Worm (Caenorhabditis elegans): ENCODE measurements around the gene vab-3.

Gene vab-3

DNA sequence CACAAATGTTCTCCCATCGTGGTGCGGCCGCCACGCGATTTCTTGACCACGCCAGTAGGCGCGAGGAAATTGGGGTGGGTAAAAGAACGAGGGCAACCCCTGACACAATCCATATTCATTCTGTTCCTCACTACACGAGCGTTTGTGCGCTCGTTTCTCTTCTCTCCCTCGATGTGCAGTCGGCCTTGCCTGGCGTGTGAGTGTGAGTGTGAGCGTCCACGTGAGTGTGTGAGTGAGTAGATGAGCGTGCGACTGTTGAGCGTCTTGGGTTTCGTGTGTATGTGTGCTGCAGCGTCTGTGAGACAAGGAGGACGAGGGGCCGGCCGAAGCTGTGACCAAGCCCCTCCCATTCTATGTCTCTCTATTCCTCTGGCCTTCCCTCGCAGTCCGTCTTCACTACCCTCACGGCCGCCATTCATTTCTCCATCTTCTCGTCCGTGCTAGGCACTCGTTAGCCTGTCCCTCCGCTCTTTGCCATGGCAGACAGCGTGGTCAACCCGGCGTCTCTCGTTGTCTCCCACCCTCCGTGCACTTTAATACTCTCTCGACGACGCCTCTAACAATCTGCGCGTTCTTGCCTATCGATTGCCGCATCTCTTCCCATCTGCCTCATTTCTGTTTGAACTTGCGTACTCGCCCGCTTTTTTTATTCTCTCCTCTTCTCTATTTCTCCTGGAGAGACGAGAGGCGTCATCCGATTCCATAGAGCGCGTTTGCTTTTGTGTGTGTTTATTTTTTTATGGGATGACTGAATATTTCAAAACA is 68.9 kb downstream of the vab-3 start (continued):
- peak; percentile 45 for TF ChIP-seq ama-1 (optimal IDR thresholded peaks at IDR 0.05)
- no peak for TF ChIP-seq ama-1 (GFP tag; optimal IDR thresholded peaks at IDR 0.05)
- TF ChIP-seq dpl-1 (GFP tag; optimal IDR thresholded peaks at IDR 0.05) = no peak
- TF ChIP-seq ccch-3 (GFP tag; optimal IDR thresholded peaks at IDR 0.05) = no peak
- peak; percentile 80 for TF ChIP-seq repo-1 (tag; optimal IDR thresholded peaks at IDR 0.05)
- TF ChIP-seq rec-8 (tag; optimal IDR thresholded peaks at IDR 0.05) = peak in 1 of 2 experiments; percentile 29
- peak; percentile 40; the same call in 1 of the 2 replicates for TF ChIP-seq Y67H2A.10 (GFP tag; conservative IDR thresholded peaks at IDR 0.05)
- peak; percentile 66 for TF ChIP-seq B0035.1 (tag; optimal IDR thresholded peaks at IDR 0.05)
- TF ChIP-seq ceh-91 (GFP tag; IDR thresholded peaks at IDR 0.05) = no peak
- TF ChIP-seq F52B5.7 (tag; optimal IDR thresholded peaks at IDR 0.05) = no peak
- peak; percentile 59 for TF ChIP-seq K11D2.4 (GFP tag; IDR thresholded peaks at IDR 0.05)
- TF ChIP-seq lir-1 (GFP tag; conservative IDR thresholded peaks at IDR 0.05) = peak; percentile 98
- TF ChIP-seq egl-18 (GFP tag; IDR thresholded peaks at IDR 0.05) = peak; percentile 33; the same call in 1 of the 2 replicates
- peak; percentile 74 for TF ChIP-seq ztf-18 (tag; optimal IDR thresholded peaks at IDR 0.05)
- TF ChIP-seq unc-62 (GFP tag; optimal IDR thresholded peaks at IDR 0.05) = peak; percentile 28
- TF ChIP-seq mxl-1 (tag; optimal IDR thresholded peaks at IDR 0.05) = peak; percentile 81
- TF ChIP-seq pha-4 (tag; optimal IDR thresholded peaks at IDR 0.05) = peak; percentile 34
- TF ChIP-seq atf-7 (tag; optimal IDR thresholded peaks at IDR 0.05) = peak; percentile 89
- peak; percentile 58 for TF ChIP-seq sptf-2 (GFP tag; optimal IDR thresholded peaks at IDR 0.05)
- peak; percentile 97 for TF ChIP-seq lin-40 (tag; optimal IDR thresholded peaks at IDR 0.05)
- TF ChIP-seq gei-17 (GFP tag; optimal IDR thresholded peaks at IDR 0.05) = peak; percentile 88
- peak; percentile 40 for TF ChIP-seq pbrm-1 (GFP tag; IDR thresholded peaks at IDR 0.05)
- peak; percentile 63; the same call in 1 of the 2 replicates for TF ChIP-seq egl-44 (GFP tag; IDR thresholded peaks at IDR 0.05)
- no peak for TF ChIP-seq mes-4 (tag; optimal IDR thresholded peaks at IDR 0.05)
- peak; percentile 50 for TF ChIP-seq F22D6.2 (tag; optimal IDR thresholded peaks at IDR 0.05)
- peak; percentile 49 for TF ChIP-seq tbp1 (GFP tag; optimal IDR thresholded peaks at IDR 0.05)
- TF ChIP-seq lag-1 (GFP tag; IDR thresholded peaks at IDR 0.05) = 0 out of 2 replicates have a peak, but pooled peaks have one; percentile 84
- TF ChIP-seq B0261.1 (tag; optimal IDR thresholded peaks at IDR 0.05) = peak; percentile 17
- TF ChIP-seq F57A8.1 (GFP tag; optimal IDR thresholded peaks at IDR 0.05) = no peak
- peak; percentile 79 for TF ChIP-seq die-1 (tag; optimal IDR thresholded peaks at IDR 0.05)
- peak; percentile 53 for TF ChIP-seq athp-1 (tag; optimal IDR thresholded peaks at IDR 0.05)
- peak; percentile 95 for TF ChIP-seq K12H6.12 (tag; optimal IDR thresholded peaks at IDR 0.05)
- TF ChIP-seq ztf-6 (GFP tag; IDR thresholded peaks at IDR 0.05) = no peak
- TF ChIP-seq C06A6.2 (GFP tag; conservative IDR thresholded peaks at IDR 0.05) = peak; percentile 68; the same call in 1 of the 2 replicates
- peak; percentile 90 for TF ChIP-seq ZK185.1 (tag; optimal IDR thresholded peaks at IDR 0.05; ENCODE audit: poor library complexity, severe bottlenecking)
- no peak for TF ChIP-seq lin-54 (GFP tag; optimal IDR thresholded peaks at IDR 0.05)
- peak; percentile 25 for TF ChIP-seq rcor-1 (GFP tag; IDR thresholded peaks at IDR 0.05)
- no peak for TF ChIP-seq Y79H2A.3 (GFP tag; conservative IDR thresholded peaks at IDR 0.05)
- TF ChIP-seq egrh-3 (GFP tag; IDR thresholded peaks at IDR 0.05) = peak; percentile 86
- no peak for TF ChIP-seq rpc-1 (optimal IDR thresholded peaks at IDR 0.05)
- no peak for TF ChIP-seq rpc-1 (tag; optimal IDR thresholded peaks at IDR 0.05)
- no peak for TF ChIP-seq F49E8.2 (tag; optimal IDR thresholded peaks at IDR 0.05; ENCODE audit: insufficient read depth)
- TF ChIP-seq ets-4 (GFP tag; optimal IDR thresholded peaks at IDR 0.05) = peak; percentile 52
- no peak for TF ChIP-seq F33H1.4 (GFP tag; IDR thresholded peaks at IDR 0.05)
- no peak for TF ChIP-seq attf-6 (GFP tag; IDR thresholded peaks at IDR 0.05)
- TF ChIP-seq cebp-1 (GFP tag; IDR thresholded peaks at IDR 0.05) = no peak
- TF ChIP-seq cebp-1 (tag; optimal IDR thresholded peaks at IDR 0.05) = peak; percentile 89
- peak; percentile 44 to 77 for TF ChIP-seq let-607 (tag; optimal IDR thresholded peaks at IDR 0.05)

Measured in whole organism, young adult.